Worm (Caenorhabditis elegans): Measurements from ENCODE around the gene ceh-34.

Gene ceh-34

DNA sequence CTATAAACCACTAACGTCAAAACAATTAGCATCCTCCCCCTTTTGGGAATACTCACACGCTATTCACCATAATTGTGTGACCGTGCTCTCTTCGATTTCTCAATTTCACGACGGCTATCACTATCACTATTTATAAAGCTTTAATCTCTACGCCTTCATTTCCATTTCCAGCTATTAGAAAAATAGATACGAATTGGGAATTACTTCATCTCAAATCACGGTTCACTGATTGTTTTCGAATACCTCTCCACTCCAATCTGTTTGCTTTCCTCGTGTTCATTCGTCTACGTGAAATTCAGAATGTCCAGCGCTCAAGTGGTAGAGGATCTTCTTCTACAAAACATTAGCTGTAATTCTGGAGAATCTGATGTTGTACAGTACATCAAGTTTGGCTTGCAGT lies 17.5 kb upstream of the ceh-34 start, which contains the start of gene srg-29:
srg-29 (plus strand) TSS at position 301 of the 400 bp plus-strand sequence.
- TF ChIP-seq F57C9.4 (tag; optimal IDR thresholded peaks at IDR 0.05) = no peak
- no peak for TF ChIP-seq ets-4 (GFP tag; optimal IDR thresholded peaks at IDR 0.05)
- no peak for TF ChIP-seq lsl-1 (GFP tag; optimal IDR thresholded peaks at IDR 0.05)

DNA sequence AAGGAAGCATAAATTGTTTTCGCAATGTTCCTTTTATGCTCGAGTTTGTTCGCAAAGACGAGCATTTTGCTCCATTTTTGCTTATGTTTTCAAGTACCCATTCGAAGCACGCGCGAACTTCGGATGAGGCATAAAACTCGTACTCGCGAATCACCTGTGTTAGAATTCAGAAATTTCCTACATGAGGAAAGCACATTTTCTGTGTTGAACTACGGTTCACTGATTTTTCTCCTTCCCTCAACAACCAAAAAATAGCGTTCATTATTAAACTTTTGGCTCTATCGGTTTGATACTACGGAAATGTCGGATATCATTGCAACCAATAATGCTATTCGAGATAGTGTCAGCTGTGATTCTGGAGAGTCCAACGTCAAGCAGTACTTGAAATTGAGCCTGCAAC lies 15.2 kb upstream of the ceh-34 start, which contains the start of gene srg-28:
srg-28 (plus strand) TSS at position 301 of the 400 bp plus-strand sequence.
- TF ChIP-seq F57A8.1 (GFP tag; optimal IDR thresholded peaks at IDR 0.05) (no peak), unc-130 (GFP tag; optimal IDR thresholded peaks at IDR 0.05) (no peak), B0035.1 (tag; optimal IDR thresholded peaks at IDR 0.05) (no peak), him-1 (tag; optimal IDR thresholded peaks at IDR 0.05) (no peak), lsl-1 (GFP tag; optimal IDR thresholded peaks at IDR 0.05) (no peak), F57C9.4 (tag; optimal IDR thresholded peaks at IDR 0.05) (no peak), egl-44 (GFP tag; IDR thresholded peaks at IDR 0.05) (no peak), hlh-12 (tag; optimal IDR thresholded peaks at IDR 0.05) (no peak)

DNA sequence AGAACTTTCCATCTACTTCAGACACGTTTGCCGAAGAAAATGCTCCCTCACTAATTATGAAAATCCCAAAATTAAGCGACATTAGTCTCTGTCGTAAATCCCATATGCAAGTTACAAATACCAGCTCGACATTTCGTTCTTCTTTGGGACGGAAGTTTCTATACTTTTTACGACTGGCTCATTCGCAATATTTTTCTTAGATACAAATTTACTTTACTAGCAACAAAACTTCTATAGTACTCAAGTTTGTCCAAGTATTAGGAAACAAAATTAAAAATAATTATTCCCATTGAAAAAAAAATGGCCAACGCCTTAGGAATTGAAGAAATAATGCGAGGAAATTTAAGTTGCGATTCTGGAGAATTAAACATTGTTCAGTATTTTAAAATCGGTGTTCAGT lies 11.6 kb upstream of the ceh-34 start, which contains the start of gene srg-26:
srg-26 (plus strand) TSS at position 301 of the 400 bp plus-strand sequence.
- TF ChIP-seq F39B2.1 (GFP tag; IDR thresholded peaks at IDR 0.05) = no peak
- TF ChIP-seq ceh-27 (GFP tag; optimal IDR thresholded peaks at IDR 0.05) = no peak
- no peak for TF ChIP-seq ztf-18 (tag; optimal IDR thresholded peaks at IDR 0.05)
- no peak for TF ChIP-seq Y79H2A.3 (GFP tag; conservative IDR thresholded peaks at IDR 0.05)
- no peak for TF ChIP-seq cebp-2 (GFP tag; IDR thresholded peaks at IDR 0.05)
- TF ChIP-seq unc-130 (GFP tag; optimal IDR thresholded peaks at IDR 0.05) = no peak
- no peak for TF ChIP-seq hlh-12 (tag; optimal IDR thresholded peaks at IDR 0.05)

DNA sequence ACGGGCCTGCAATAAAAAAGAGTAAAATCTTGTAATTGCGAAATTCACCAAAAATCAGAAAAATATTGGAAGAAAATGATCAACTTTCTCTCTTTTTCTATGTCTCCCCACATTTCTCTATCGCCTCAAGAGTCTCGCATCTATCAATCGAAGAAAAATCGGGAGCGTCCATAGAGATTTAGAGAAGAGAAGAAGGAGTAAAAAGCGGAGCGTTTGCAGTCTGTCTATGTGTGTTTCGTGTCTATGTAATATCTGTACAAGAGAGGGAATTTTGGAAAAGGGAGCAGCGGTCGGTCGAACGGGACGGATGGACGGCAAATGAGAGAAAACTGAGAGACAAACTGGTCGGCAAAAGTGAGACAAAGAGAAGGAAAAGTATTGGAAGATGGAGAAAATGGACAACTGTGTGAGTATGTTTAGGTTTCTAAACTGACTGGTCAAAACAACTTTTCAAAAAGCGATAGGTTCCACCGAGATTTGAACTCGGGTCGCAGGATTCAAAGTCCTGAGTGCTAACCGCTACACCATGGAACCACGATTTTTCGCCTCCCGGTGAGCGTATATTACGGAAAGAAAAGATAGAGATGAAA lies 10.4 kb upstream of the ceh-34 start:
- no peak for TF ChIP-seq lag-1 (GFP tag; IDR thresholded peaks at IDR 0.05)
- TF ChIP-seq egrh-3 (GFP tag; IDR thresholded peaks at IDR 0.05) = 0 out of 2 replicates have a peak, but pooled peaks have one; percentile 5
- TF ChIP-seq atf-7 (tag; optimal IDR thresholded peaks at IDR 0.05) = peak; percentile 12
- no peak for TF ChIP-seq nfya-2 (GFP tag; IDR thresholded peaks at IDR 0.05)
- TF ChIP-seq ceh-100 (GFP tag; IDR thresholded peaks at IDR 0.05) = no peak
- peak; percentile 53 for TF ChIP-seq K12H6.12 (tag; optimal IDR thresholded peaks at IDR 0.05)
- TF ChIP-seq ccch-3 (GFP tag; optimal IDR thresholded peaks at IDR 0.05) = no peak
- 0 out of 2 replicates have a peak, but pooled peaks have one; percentile 25 for TF ChIP-seq hmg-1.2 (GFP tag; IDR thresholded peaks at IDR 0.05)
- TF ChIP-seq tbp1 (GFP tag; optimal IDR thresholded peaks at IDR 0.05) = peak; percentile 88
- no peak for TF ChIP-seq mxl-1 (tag; optimal IDR thresholded peaks at IDR 0.05)
- TF ChIP-seq snpc-1.1 (tag; optimal IDR thresholded peaks at IDR 0.05; ENCODE audit: insufficient read depth) = no peak
- TF ChIP-seq unc-62 (GFP tag; optimal IDR thresholded peaks at IDR 0.05) = no peak
- no peak for TF ChIP-seq F52B5.7 (tag; optimal IDR thresholded peaks at IDR 0.05)
- TF ChIP-seq rcor-1 (GFP tag; IDR thresholded peaks at IDR 0.05) = no peak
- peak; percentile 89 for TF ChIP-seq nhr-80 (tag; optimal IDR thresholded peaks at IDR 0.05)
- TF ChIP-seq F33H1.4 (GFP tag; IDR thresholded peaks at IDR 0.05) = no peak
- TF ChIP-seq attf-3 (GFP tag; conservative IDR thresholded peaks at IDR 0.05) = no peak
- no peak for TF ChIP-seq hmg-20 (GFP tag; IDR thresholded peaks at IDR 0.05)
- TF ChIP-seq ceh-40 (GFP tag; IDR thresholded peaks at IDR 0.05) = no peak
- TF ChIP-seq F49E8.2 (tag; optimal IDR thresholded peaks at IDR 0.05; ENCODE audit: insufficient read depth) = no peak
- peak; percentile 27 for TF ChIP-seq snpc-4 (GFP tag; optimal IDR thresholded peaks at IDR 0.05)
- peak; percentile 66 to 80 (median 75) for TF ChIP-seq snpc-4 (tag; optimal IDR thresholded peaks at IDR 0.05)
- TF ChIP-seq lin-26 (GFP tag; IDR thresholded peaks at IDR 0.05) = peak; percentile 65; the same call in 1 of the 2 replicates
- TF ChIP-seq lin-35 (GFP tag; optimal IDR thresholded peaks at IDR 0.05) = no peak
- TF ChIP-seq Y95B8A.8 (GFP tag; IDR thresholded peaks at IDR 0.05) = no peak
- TF ChIP-seq F39B2.1 (GFP tag; IDR thresholded peaks at IDR 0.05) = no peak
- TF ChIP-seq ztf-6 (GFP tag; IDR thresholded peaks at IDR 0.05) = no peak
- TF ChIP-seq ztf-26 (tag; optimal IDR thresholded peaks at IDR 0.05) = peak; percentile 18
- TF ChIP-seq die-1 (tag; optimal IDR thresholded peaks at IDR 0.05) = peak; percentile 27
- no peak for TF ChIP-seq xnd-1 (tag; optimal IDR thresholded peaks at IDR 0.05)
